Worm (Caenorhabditis elegans) whole organism, L4/young adult: ENCODE data around the gene psa-3.
A peak's percentile ranks its signal among the peaks of the same experiment; 100 is the strongest.

Source experiments
- W03F9.2 ChIP-seq: fragments of 150-350 bp; optimal IDR thresholded peaks from 2 replicates; lab custom pipeline; 2014; ENCODE audit warnings: missing biosample characterization, missing genetic modification characterization
- dao-5 ChIP-seq: sonication (generic microtip); optimal IDR thresholded peaks from 2 replicates; lab custom pipeline; 2016; ENCODE audit warnings: missing genotype, missing genetic modification characterization, moderate library complexity, missing compliant biosample characterization
- him-1 ChIP-seq: sonication (generic microtip); optimal IDR thresholded peaks from 2 replicates; lab custom pipeline; 2016; ENCODE audit warnings: missing genotype, missing genetic modification reagents, missing genetic modification characterization, missing compliant biosample characterization

Gene psa-3

DNA sequence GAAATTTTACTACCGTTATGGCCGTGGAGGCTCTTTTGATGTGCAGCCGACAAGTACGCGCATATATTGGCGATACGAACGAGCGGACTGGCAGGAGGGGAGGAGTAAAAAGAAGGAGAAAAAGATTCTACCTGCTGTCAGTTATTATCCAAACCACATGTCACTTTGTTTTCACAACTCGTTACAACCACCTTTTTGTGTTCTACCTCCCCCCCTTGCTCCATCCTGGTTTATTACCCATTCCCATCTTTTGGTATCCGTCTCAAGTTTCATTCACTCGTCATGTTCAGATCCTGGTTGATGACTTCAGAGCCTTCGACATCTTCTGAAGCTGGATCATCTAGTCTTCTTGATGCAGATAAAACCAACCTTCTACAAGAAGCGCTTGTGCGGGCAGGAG lies at the start of gene psa-3:
Gene psa-3 (plus strand): TSS at position 301 of the 400 bp plus-strand sequence.
- TF ChIP-seq him-1: no peak
- no peak for TF ChIP-seq W03F9.2 (tag; lab: Kevin White, UChicago)
- no peak for TF ChIP-seq dao-5 (tag; lab: Kevin White, UChicago)

DNA sequence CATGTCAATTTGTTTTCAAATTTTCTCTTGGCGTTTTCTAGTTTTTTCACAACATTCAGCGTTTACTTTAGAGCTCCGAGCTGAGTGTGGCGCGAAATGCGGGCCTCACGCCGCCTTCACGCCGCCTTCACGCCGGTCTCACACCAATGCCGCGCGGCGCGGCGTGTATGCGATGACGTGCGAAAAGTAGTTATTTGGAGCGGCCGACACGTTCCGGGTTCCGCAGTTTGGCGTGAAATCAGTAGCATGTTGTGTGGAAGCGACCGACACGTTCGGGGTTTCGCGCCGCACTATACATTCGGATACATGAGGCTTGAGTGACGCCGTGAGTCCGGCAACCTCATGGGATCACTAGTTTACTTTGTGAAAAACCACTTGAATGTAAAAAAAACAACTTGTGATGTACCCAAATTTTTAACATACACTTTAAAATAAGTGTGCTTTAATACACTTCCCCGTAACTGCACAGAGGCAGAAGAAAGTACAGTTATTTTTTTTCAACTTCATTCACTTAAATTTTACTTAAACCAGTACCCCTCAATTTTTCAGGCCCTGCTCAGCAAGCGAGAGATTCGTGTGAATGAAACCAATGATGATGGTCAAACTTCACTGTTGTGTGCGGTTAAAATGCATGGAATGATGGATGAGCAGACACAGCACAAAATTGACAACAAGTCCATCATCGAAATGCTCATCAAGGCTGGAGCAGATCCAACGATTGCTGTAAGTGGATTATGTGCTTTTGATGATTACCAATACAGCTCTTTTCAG lies 45.4 kb upstream of the psa-3 start:
- peak; percentile 12 for TF ChIP-seq him-1
- TF ChIP-seq W03F9.2 (tag; lab: Kevin White, UChicago): no peak

DNA sequence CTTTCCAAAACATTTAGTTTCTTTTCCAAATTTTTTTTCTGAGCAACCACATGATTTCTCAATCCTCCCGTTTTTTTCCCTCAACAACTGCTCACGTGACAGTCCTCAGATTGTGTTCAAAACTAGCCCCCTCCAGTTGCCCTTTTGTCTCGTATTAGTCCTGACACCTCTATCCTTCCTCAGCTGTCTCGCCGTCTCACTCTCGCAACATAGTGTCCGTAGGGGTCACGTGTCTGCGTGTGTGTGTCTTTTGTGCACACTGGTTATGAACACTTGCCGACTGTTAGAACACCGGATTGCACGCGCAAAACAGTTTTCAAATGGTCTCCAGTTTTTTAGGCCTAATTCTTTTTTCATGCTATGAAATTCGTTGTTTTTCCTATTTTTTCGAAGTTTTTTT lies 42.5 kb upstream of the psa-3 start:
- no peak for TF ChIP-seq dao-5 (tag; lab: Kevin White, UChicago)
- peak; percentile 78 for TF ChIP-seq him-1
- peak; percentile 46 for TF ChIP-seq W03F9.2 (tag; lab: Kevin White, UChicago)

DNA sequence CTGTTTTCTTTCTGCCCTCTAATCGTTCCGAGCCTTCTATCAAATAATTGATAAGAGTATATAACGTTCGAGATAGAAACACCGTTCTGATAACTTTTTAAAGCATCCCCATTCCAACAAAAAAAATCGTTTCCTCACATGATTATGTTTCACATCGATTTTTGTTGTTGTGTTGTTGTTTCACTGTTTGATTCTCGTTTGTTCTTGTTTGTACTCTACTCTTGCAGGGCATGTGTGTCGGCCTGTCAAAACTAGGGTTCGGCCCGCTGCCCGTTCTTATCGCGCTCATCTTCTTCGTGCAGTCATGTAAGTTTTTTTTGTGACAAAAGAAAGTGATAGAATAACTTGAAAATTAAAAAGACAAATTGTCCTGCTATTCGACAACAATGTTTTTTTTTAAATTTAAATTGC lies 42.0 kb upstream of the psa-3 start, which contains the start of gene C33A11.2:
Gene C33A11.2 (plus strand): TSS at position 226 of the 411 bp plus-strand sequence.
- TF ChIP-seq dao-5 (tag; lab: Kevin White, UChicago): no peak
- TF ChIP-seq him-1: no peak
- TF ChIP-seq W03F9.2 (tag; lab: Kevin White, UChicago): no peak

DNA sequence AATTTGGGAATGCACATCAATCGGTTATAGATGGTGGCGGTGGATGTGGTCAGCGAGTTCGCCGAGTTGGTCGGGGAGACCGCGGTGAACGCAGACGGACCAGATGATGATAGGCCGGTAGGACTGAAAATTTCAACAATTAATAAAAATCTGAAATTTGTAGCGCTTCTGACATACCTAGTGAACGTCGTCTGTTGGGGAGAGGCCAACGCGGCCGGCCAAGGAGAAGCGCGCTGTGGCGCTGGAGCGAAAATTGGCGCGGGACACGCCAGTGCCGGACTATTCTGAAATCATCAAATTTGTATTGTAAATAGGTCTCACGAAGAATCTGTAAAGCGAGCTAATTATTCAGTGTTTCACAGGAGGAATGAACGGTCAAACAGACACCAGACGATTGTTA lies 35.0 kb upstream of the psa-3 start:
- TF ChIP-seq him-1 (no peak), W03F9.2 (tag; lab: Kevin White, UChicago) (no peak), dao-5 (tag; lab: Kevin White, UChicago) (no peak)

DNA sequence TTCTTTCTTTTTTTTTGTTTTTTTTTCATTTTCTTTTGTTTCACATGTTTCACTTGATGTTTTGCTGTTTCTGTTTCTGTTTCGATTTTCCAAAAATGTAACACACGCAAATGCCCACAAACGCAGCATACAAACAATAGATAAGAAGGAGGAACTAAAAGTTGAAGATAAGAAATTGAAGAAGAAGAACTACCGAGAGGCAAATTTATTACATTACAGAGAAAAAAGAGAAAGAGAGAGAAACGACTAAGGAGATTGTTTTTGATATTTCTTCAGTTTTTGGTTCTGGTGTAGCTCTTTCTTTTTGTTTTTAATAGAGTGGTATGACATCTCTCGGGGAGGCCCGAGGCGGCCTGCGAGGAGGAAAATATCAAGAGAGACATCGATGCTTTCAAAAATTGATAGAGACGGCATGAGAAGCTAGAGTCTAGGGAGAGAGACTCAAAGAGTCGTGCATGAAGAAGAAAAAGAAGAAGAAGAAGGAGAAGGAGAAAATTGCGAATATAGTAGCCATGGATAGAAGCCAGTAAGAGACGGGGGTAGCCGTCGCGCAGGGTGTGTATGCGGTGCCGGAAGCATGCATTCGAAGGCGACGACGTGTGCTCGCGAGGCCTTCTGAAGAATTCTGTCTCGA lies 34.2 kb upstream of the psa-3 start:
- peak; percentile 44 for TF ChIP-seq him-1
- peak; percentile 44 for TF ChIP-seq W03F9.2 (tag; lab: Kevin White, UChicago)
- TF ChIP-seq dao-5 (tag; lab: Kevin White, UChicago): no peak

DNA sequence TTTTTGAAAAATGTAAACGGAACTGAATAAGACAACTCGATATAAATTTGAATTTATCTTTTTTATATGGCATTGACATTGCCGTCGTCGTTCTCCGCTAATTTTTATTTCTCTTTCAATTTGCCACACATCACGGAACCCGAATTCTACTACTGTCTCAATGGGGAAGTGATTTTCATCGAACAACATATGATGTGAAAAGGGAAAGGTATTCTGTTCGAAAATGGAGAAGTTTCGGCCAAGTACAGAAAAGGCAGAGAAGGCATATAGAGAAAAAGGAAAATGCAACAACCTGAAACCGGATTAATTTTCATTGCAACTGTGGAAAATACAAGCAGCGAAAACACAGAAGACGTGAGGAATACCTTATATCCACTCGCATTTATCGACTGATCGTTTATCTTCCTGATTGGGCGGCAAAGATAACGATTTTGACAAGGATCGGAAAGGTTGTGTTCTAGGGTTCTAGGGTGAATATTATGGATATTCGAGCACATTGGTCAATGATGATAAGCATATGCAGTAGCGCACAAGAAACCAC lies 33.0 kb upstream of the psa-3 start:
- TF ChIP-seq W03F9.2 (tag; lab: Kevin White, UChicago): no peak
- no peak for TF ChIP-seq dao-5 (tag; lab: Kevin White, UChicago)
- no peak for TF ChIP-seq him-1

DNA sequence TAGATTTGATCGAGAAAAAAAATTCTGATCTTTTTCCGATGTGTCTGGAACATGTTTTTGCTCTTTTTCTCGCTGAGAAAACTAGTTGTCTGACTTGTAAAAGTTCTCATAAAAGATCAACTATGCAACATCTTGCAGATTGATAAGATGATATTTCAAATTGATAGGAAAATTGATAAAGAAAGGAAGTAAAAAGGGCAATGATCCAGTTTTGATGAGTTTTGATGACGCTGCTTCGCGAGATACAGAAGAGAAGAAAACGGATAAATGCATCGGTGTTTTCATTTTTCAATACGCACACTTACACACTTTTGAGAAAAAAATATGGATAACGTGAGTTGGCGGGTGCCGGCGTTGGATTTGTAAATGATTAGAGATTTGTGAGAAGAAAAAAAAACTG lies 32.4 kb upstream of the psa-3 start:
- no peak for TF ChIP-seq him-1
- TF ChIP-seq dao-5 (tag; lab: Kevin White, UChicago): no peak
- TF ChIP-seq W03F9.2 (tag; lab: Kevin White, UChicago): no peak

DNA sequence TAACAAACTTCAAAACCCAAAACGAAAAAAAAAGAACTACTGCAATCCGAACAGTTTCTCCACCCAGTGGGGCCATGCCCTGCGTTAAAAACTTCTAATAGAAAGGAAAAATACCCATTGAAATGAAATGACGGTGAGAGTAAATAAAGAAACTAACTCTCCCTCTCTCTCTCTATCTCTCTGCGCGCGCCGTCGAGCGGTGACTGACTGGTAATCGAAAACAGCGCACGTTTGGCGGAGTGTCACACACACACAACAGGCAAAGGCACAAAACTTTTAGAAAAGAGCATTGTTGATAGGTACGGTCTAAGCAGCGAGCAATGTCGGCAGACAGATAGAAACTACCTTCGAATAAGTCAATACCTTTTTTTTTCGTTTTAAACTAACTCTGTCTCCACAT lies 31.2 kb upstream of the psa-3 start:
- TF ChIP-seq dao-5 (tag; lab: Kevin White, UChicago) (no peak), W03F9.2 (tag; lab: Kevin White, UChicago) (no peak), him-1 (no peak)

DNA sequence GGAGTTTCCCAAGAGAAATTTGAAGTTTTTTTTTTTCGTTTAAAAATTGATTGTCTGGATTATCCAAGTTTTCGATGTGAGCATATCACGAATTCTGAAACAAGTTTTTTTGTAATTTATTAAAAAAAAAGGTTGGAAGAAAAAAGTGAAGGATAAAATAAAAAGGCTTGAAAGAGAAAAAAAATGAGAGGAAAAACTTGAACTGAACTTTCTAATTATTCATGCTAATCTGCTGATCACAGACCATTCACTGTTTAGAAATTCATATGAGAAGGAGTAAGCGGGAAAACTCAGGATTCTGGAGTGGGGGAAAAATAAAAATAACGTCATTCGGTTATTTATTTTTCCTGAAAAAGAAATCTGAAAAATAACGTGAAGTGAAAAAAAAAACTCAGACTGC lies 30.0 kb upstream of the psa-3 start, which contains the start of gene svh-5:
Gene svh-5 (minus strand): TSS at position 101 of the 400 bp plus-strand sequence.
- TF ChIP-seq W03F9.2 (tag; lab: Kevin White, UChicago) (no peak), him-1 (no peak), dao-5 (tag; lab: Kevin White, UChicago) (no peak)

DNA sequence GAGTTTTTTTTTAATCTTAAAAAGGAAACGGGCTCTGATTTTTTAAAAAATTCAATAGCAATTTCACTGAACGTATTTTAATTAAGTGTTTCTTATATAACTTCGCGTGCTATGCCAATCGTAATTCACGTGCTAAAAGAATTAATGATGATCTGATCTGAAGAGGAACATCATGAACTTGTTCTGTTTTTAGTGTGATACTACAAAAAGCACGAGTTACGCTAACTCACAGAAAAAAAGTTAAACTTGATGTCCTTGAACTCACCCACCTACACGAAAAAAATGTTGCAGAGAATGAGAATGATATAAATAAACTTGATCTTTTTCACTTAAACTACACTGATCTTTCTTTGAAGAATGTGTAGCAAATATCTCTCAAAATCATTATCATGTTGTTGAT lies 27.8 kb upstream of the psa-3 start:
- TF ChIP-seq W03F9.2 (tag; lab: Kevin White, UChicago): no peak
- TF ChIP-seq dao-5 (tag; lab: Kevin White, UChicago): no peak
- TF ChIP-seq him-1: no peak

DNA sequence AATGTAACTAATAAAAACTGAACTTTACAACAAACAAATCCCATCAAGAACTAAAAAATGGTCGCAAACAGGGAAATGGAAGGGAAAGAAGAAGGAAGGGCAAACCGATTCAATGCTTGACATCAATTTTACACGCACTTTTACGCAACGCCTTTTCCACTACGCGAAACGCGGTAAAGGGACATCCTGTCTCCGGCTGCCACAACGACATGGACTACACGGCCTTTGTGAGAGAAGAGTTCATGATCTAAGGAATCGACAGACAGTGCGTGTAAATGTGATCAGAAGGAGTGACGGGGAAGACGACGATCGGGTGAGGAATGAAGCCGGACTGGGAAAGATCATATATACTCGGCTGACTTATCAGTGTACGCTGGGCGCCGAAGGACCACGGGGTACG lies 27.3 kb upstream of the psa-3 start:
- no peak for TF ChIP-seq dao-5 (tag; lab: Kevin White, UChicago)
- no peak for TF ChIP-seq W03F9.2 (tag; lab: Kevin White, UChicago)
- no peak for TF ChIP-seq him-1

DNA sequence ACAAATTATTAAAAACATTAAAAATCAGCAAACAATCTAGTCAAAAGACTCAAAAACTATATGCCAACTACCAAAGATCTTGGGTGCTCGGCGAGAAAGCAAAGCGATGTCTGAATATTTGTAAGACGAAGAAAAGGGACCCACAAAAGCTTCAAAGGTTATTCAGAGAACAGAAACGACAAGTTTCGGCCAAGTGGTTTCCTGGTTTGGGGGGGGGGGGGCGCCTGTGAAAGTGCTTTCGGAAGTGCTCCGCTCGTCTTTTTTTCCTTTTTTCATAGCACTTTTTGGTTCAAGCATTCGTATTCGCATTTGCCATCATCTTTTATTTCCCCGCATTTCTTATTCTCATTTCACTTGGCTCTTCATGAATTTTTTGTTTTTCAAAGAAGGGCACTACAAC lies 26.2 kb upstream of the psa-3 start:
- TF ChIP-seq him-1: no peak

DNA sequence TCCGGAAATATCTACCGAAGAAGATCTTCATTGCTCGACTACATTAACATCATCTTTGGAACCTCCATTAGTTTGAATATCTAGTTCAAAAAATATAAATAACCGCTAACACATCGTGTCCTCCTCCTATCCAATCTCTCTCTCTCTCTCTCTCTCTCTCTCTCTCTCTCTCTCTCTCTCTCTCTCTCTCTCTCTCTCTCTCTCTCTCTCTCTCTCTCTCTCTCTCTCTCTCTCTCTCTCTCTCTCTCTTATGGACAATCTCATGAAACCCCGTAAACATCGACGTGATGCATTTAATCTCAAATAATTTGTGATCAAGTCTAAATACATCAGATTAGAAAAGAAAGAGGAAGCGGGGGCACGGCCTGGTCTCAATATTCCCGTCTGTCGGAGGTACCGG lies 25.5 kb upstream of the psa-3 start:
- no peak for TF ChIP-seq him-1
- no peak for TF ChIP-seq W03F9.2 (tag; lab: Kevin White, UChicago)
- no peak for TF ChIP-seq dao-5 (tag; lab: Kevin White, UChicago)
